Fruit fly (Drosophila melanogaster) whole organism, embryonic: ENCODE results near the gene Spec2.

Source experiments
- Atf3 ChIP-seq: fragments of 200-800 bp; sonication (Bioruptor generic); optimal IDR thresholded peaks from 3 replicates; lab custom pipeline; 2016; ENCODE audit warnings: missing biosample characterization, missing genetic modification characterization
- CG1024 ChIP-seq: fragments of 200-800 bp; sonication (Bioruptor generic); IDR thresholded peaks from 2 replicates; pipeline ENCODE4 v1.3.6; 2022; ENCODE audit warnings: missing biosample characterization, missing genetic modification characterization
- CG10979 ChIP-seq: fragments of 200-800 bp; sonication (Bioruptor generic); optimal IDR thresholded peaks from 2 replicates; lab custom pipeline; 2018; ENCODE audit warnings: missing biosample characterization, mild to moderate bottlenecking, missing genetic modification characterization, moderate library complexity
- CG11504 ChIP-seq: fragments of 200-800 bp; sonication (Bioruptor generic); optimal IDR thresholded peaks from 3 replicates; lab custom pipeline; 2019; ENCODE audit warnings: missing biosample characterization, mild to moderate bottlenecking, missing genetic modification characterization, moderate library complexity
- CG11696 ChIP-seq: fragments of 200-800 bp; sonication (Bioruptor generic); IDR thresholded peaks from 2 replicates; pipeline ENCODE4 v1.3.6; 2022; ENCODE audit warnings: missing biosample characterization, missing genetic modification characterization
- CG12104 ChIP-seq: fragments of 200-800 bp; sonication (Bioruptor generic); optimal IDR thresholded peaks from 3 replicates; lab custom pipeline; 2016; ENCODE audit warnings: missing biosample characterization, missing genetic modification characterization
- CG12659 ChIP-seq: fragments of 200-800 bp; sonication (Bioruptor generic); optimal IDR thresholded peaks from 3 replicates; lab custom pipeline; 2017; ENCODE audit warnings: mild to moderate bottlenecking, missing biosample characterization, missing genetic modification reagents, missing genetic modification characterization
- CG15269 ChIP-seq: fragments of 200-800 bp; sonication (Bioruptor generic); optimal IDR thresholded peaks from 2 replicates; lab custom pipeline; 2018; ENCODE audit warnings: missing biosample characterization, mild to moderate bottlenecking, missing genetic modification characterization, moderate library complexity
- CG1529 ChIP-seq: fragments of 200-800 bp; sonication (Bioruptor generic); optimal IDR thresholded peaks from 3 replicates; lab custom pipeline; 2018; ENCODE audit warnings: missing biosample characterization, missing genetic modification characterization
- CG17385 ChIP-seq: fragments of 200-800 bp; sonication (Bioruptor generic); optimal IDR thresholded peaks from 3 replicates; lab custom pipeline; 2018; ENCODE audit warnings: missing biosample characterization, mild to moderate bottlenecking, missing genetic modification characterization
- CG2202 ChIP-seq: fragments of 200-800 bp; sonication (Bioruptor generic); optimal IDR thresholded peaks from 2 replicates; lab custom pipeline; 2018; ENCODE audit warnings: missing biosample characterization, mild to moderate bottlenecking, missing genetic modification characterization
- CG3281 ChIP-seq: fragments of 200-800 bp; sonication (Bioruptor generic); optimal IDR thresholded peaks from 3 replicates; lab custom pipeline; 2017; ENCODE audit warnings: missing biosample characterization, mild to moderate bottlenecking, missing genetic modification characterization
- CG3995 ChIP-seq: fragments of 200-800 bp; sonication (Bioruptor generic); optimal IDR thresholded peaks from 3 replicates; lab custom pipeline; 2016; ENCODE audit warnings: missing biosample characterization, missing genetic modification characterization
- CG4360 ChIP-seq: fragments of 200-800 bp; sonication (Bioruptor generic); IDR thresholded peaks from 2 replicates; pipeline ENCODE4 v1.3.6; 2022; ENCODE audit warnings: missing biosample characterization, missing genetic modification characterization
- CG7839 ChIP-seq: fragments of 200-800 bp; sonication (Bioruptor generic); optimal IDR thresholded peaks from 3 replicates; lab custom pipeline; 2018; ENCODE audit warnings: missing biosample characterization, mild to moderate bottlenecking, missing genetic modification characterization, moderate library complexity
- CG9817 ChIP-seq: fragments of 200-800 bp; sonication (Bioruptor generic); optimal IDR thresholded peaks from 2 replicates; lab custom pipeline; 2018; ENCODE audit warnings: missing biosample characterization, mild to moderate bottlenecking, missing genetic modification characterization, moderate library complexity
- CG9932 ChIP-seq: fragments of 200-800 bp; sonication (Bioruptor generic); IDR thresholded peaks from 2 replicates; pipeline ENCODE4 v1.3.6; 2022; ENCODE audit warnings: missing biosample characterization, missing genetic modification characterization
- Dek ChIP-seq: fragments of 200-800 bp; sonication (Bioruptor generic); optimal IDR thresholded peaks from 3 replicates; lab custom pipeline; 2019; ENCODE audit warnings: missing biosample characterization, mild to moderate bottlenecking, missing genetic modification characterization, moderate library complexity
- Fer1 ChIP-seq: fragments of 200-800 bp; sonication (Bioruptor generic); optimal IDR thresholded peaks from 2 replicates; lab custom pipeline; 2017; ENCODE audit warnings: missing biosample characterization, mild to moderate bottlenecking, missing genetic modification characterization
- GATAe ChIP-seq: fragments of 200-800 bp; sonication (Bioruptor generic); conservative IDR thresholded peaks from 2 replicates; pipeline ENCODE4 v1.3.6; 2022; ENCODE audit warnings: missing biosample characterization, missing genetic modification characterization
- HLH54F ChIP-seq: fragments of 200-800 bp; sonication (Bioruptor generic); optimal IDR thresholded peaks from 3 replicates; lab custom pipeline; 2016; ENCODE audit warnings: missing biosample characterization, missing genetic modification characterization
- Hmr ChIP-seq: fragments of 200-800 bp; sonication (Bioruptor generic); optimal IDR thresholded peaks from 3 replicates; lab custom pipeline; 2017; ENCODE audit warnings: mild to moderate bottlenecking, missing biosample characterization, missing genetic modification reagents, missing genetic modification characterization
- Hr39 ChIP-seq: fragments of >200 bp; optimal IDR thresholded peaks from 2 replicates; lab custom pipeline; 2017
- Kr ChIP-seq: fragments of 200-800 bp; sonication (Bioruptor generic); optimal IDR thresholded peaks from 2 replicates; lab custom pipeline; 2017; ENCODE audit warnings: missing biosample characterization, mild to moderate bottlenecking, missing genetic modification characterization
- Lim3 ChIP-seq: fragments of 200-800 bp; sonication (Bioruptor generic); IDR thresholded peaks from 2 replicates; pipeline ENCODE4 v1.3.6; 2022; ENCODE audit warnings: missing biosample characterization, missing genetic modification characterization
- NFAT ChIP-seq: fragments of 200-800 bp; sonication (Bioruptor generic); IDR thresholded peaks from 2 replicates; pipeline ENCODE4 v1.3.6; 2022; ENCODE audit warnings: missing biosample characterization, missing genetic modification characterization
- Sox100B ChIP-seq: fragments of 200-800 bp; sonication (Bioruptor generic); optimal IDR thresholded peaks from 3 replicates; lab custom pipeline; 2018; ENCODE audit warnings: missing biosample characterization, mild to moderate bottlenecking, missing genetic modification characterization
- aop ChIP-seq: fragments of 200-800 bp; sonication (Bioruptor generic); IDR thresholded peaks from 2 replicates; pipeline ENCODE4 v1.3.6; 2022; ENCODE audit warnings: missing biosample characterization, missing genetic modification characterization
- bab2 ChIP-seq: fragments of 200-800 bp; sonication (Bioruptor generic); optimal IDR thresholded peaks from 2 replicates; lab custom pipeline; 2016; ENCODE audit warnings: missing biosample characterization, missing genetic modification characterization
- br ChIP-seq: fragments of >200 bp; optimal IDR thresholded peaks from 2 replicates; lab custom pipeline; 2017
- chn ChIP-seq: fragments of 200-800 bp; sonication (Bioruptor generic); optimal IDR thresholded peaks from 2 replicates; lab custom pipeline; 2016; ENCODE audit warnings: missing biosample characterization, missing genetic modification characterization
- danr ChIP-seq: fragments of 200-800 bp; sonication (Bioruptor generic); IDR thresholded peaks from 2 replicates; pipeline ENCODE4 v1.3.6; 2022; ENCODE audit warnings: missing biosample characterization, missing genetic modification characterization
- ewg ChIP-seq: fragments of 200-800 bp; sonication (Bioruptor generic); optimal IDR thresholded peaks from 3 replicates; lab custom pipeline; 2017; ENCODE audit warnings: mild to moderate bottlenecking, missing biosample characterization, missing genetic modification reagents, missing genetic modification characterization
- h ChIP-seq: fragments of >200 bp; optimal IDR thresholded peaks from 2 replicates; lab custom pipeline; 2017
- ind ChIP-seq: fragments of 200-800 bp; sonication (Bioruptor generic); optimal IDR thresholded peaks from 3 replicates; lab custom pipeline; 2016; ENCODE audit warnings: missing biosample characterization, missing genetic modification characterization
- jing ChIP-seq: fragments of 200-800 bp; sonication (Bioruptor generic); optimal IDR thresholded peaks from 2 replicates; lab custom pipeline; 2018; ENCODE audit warnings: missing biosample characterization, mild to moderate bottlenecking, missing genetic modification characterization
- lilli ChIP-seq: fragments of 200-800 bp; sonication (Bioruptor generic); optimal IDR thresholded peaks from 3 replicates; lab custom pipeline; 2016; ENCODE audit warnings: missing biosample characterization, missing genetic modification characterization
- lmd ChIP-seq: fragments of 200-800 bp; sonication (Bioruptor generic); IDR thresholded peaks from 2 replicates; pipeline ENCODE4 v1.3.6; 2022; ENCODE audit warnings: missing biosample characterization, missing genetic modification characterization
- lov ChIP-seq, 2 experiments: fragments of 200-800 bp in 1 of 2; fragments of >200 bp in 1 of 2; sonication (Bioruptor generic) in 1 of 2; IDR thresholded peaks in 1 of 2; optimal IDR thresholded peaks in 1 of 2; 2 replicates in 1 of 2; 3 replicates in 1 of 2; pipeline versions ENCODE4 v1.3.6 to Lab custom; 2017 to 2022; ENCODE audit warnings: missing biosample characterization in 1 of 2, missing genetic modification characterization in 1 of 2
- oc ChIP-seq: fragments of 200-800 bp; sonication (Bioruptor generic); optimal IDR thresholded peaks from 2 replicates; lab custom pipeline; 2018; ENCODE audit warnings: missing biosample characterization, mild to moderate bottlenecking, missing genetic modification characterization, moderate library complexity
- org-1 ChIP-seq: fragments of 200-800 bp; sonication (Bioruptor generic); optimal IDR thresholded peaks from 2 replicates; lab custom pipeline; 2017; ENCODE audit warnings: missing biosample characterization, missing genetic modification characterization
- pan ChIP-seq, 4 experiments: fragments of >200 bp in 3 of 4; fragments of 200-800 bp in 1 of 4; sonication (Bioruptor generic) in 1 of 4; optimal IDR thresholded peaks in 3 of 4; IDR thresholded peaks in 1 of 4; 2 replicates each; pipeline versions ENCODE4 v1.3.6 to Lab custom; 2017 to 2022; ENCODE audit warnings: missing biosample characterization in 2 of 4, missing genetic modification characterization in 2 of 4, mixed read lengths in 1 of 4
- pfk ChIP-seq: fragments of 200-800 bp; sonication (Bioruptor generic); optimal IDR thresholded peaks from 2 replicates; lab custom pipeline; 2018; ENCODE audit warnings: missing biosample characterization, mild to moderate bottlenecking, missing genetic modification characterization, moderate library complexity
- pzg ChIP-seq: fragments of 200-800 bp; sonication (Bioruptor generic); optimal IDR thresholded peaks from 3 replicates; lab custom pipeline; 2018; ENCODE audit warnings: missing biosample characterization, mild to moderate bottlenecking, missing genetic modification characterization, moderate library complexity
- ranshi ChIP-seq: fragments of 200-800 bp; sonication (Bioruptor generic); IDR thresholded peaks from 2 replicates; pipeline ENCODE4 v1.3.6; 2022; ENCODE audit warnings: missing biosample characterization, missing genetic modification characterization
- shn ChIP-seq: fragments of 200-800 bp; sonication (Bioruptor generic); optimal IDR thresholded peaks from 3 replicates; lab custom pipeline; 2016; ENCODE audit warnings: missing biosample characterization, missing genetic modification characterization
- sima ChIP-seq: fragments of 200-800 bp; sonication (Bioruptor generic); optimal IDR thresholded peaks from 2 replicates; lab custom pipeline; 2016; ENCODE audit warnings: missing biosample characterization, missing genetic modification characterization
- tna ChIP-seq: fragments of 200-800 bp; sonication (Bioruptor generic); IDR thresholded peaks from 2 replicates; pipeline ENCODE4 v1.3.6; 2022; ENCODE audit warnings: missing biosample characterization, missing genetic modification characterization; ENCODE audit not compliant: partially characterized antibody
- trem ChIP-seq: fragments of 200-800 bp; optimal IDR thresholded peaks from 3 replicates; lab custom pipeline; 2019; ENCODE audit warnings: missing biosample characterization, mild to moderate bottlenecking, missing genetic modification characterization, moderate library complexity
- vvl ChIP-seq: fragments of 200-800 bp; sonication (Bioruptor generic); IDR thresholded peaks from 2 replicates; pipeline ENCODE4 v1.3.6; 2022; ENCODE audit warnings: missing biosample characterization, missing genetic modification characterization
- zf30C ChIP-seq: fragments of 200-800 bp; sonication (Bioruptor generic); optimal IDR thresholded peaks from 3 replicates; lab custom pipeline; 2018; ENCODE audit warnings: missing biosample characterization, mild to moderate bottlenecking, missing genetic modification characterization

Spec2 gene

dm6 chr3R:5606477-5606876 lies 17.4 kb downstream of the Spec2 start, which contains the start of gene asl (continued):
- no peak for TF ChIP-seq CG4360 (GFP tag; lab: Robert Waterston, UW)
- TF ChIP-seq danr: no peak
- 0 out of 2 replicates have a peak, but pooled peaks have one; percentile 26 for TF ChIP-seq CG11696
- peak; percentile 25 for TF ChIP-seq shn (GFP tag; lab: Kevin White, UChicago)
- TF ChIP-seq tna (GFP tag; lab: Robert Waterston, UW): no peak
- TF ChIP-seq trem (tag; lab: Kevin White, UChicago): peak; percentile 82
- TF ChIP-seq jing (GFP tag; lab: Kevin White, UChicago): no peak
- peak; percentile 77 for TF ChIP-seq CG9817 (tag; lab: Kevin White, UChicago)
- TF ChIP-seq oc (tag; lab: Kevin White, UChicago): no peak
- peak; percentile 68 for TF ChIP-seq Fer1
- TF ChIP-seq Hr39: no peak
- no peak for TF ChIP-seq CG15269 (tag; lab: Kevin White, UChicago)
- no peak for TF ChIP-seq ind (GFP tag; lab: Kevin White, UChicago)
- TF ChIP-seq NFAT (GFP tag; lab: Robert Waterston, UW): no peak
- TF ChIP-seq Dek: peak; percentile 7
- TF ChIP-seq CG1529: no peak
- TF ChIP-seq CG12104 (GFP tag; lab: Kevin White, UChicago): peak; percentile 40
- peak; percentile 56 for TF ChIP-seq CG9932 (GFP tag; lab: Robert Waterston, UW)
- TF ChIP-seq ewg: peak; percentile 99
- TF ChIP-seq Hmr (GFP tag; lab: Kevin White, UChicago): no peak
- TF ChIP-seq CG11504 (tag; lab: Kevin White, UChicago): no peak
- TF ChIP-seq ranshi: 0 out of 2 replicates have a peak, but pooled peaks have one; percentile 15
- no peak for TF ChIP-seq pan (optimal IDR thresholded peaks at IDR 0.05; lab: Kevin White, UChicago)
- TF ChIP-seq pan (GFP tag; optimal IDR thresholded peaks at IDR 0.05 in 1 of 2, IDR thresholded peaks at IDR 0.05 in 1 of 2): peak in 1 of 2 experiments; percentile 47
- TF ChIP-seq lov (optimal IDR thresholded peaks at IDR 0.05; lab: Kevin White, UChicago): no peak
- 0 out of 3 replicates have a peak, but pooled peaks have one; percentile 50 for TF ChIP-seq lov (GFP tag; IDR thresholded peaks at IDR 0.05; lab: Robert Waterston, UW)
- TF ChIP-seq Sox100B (GFP tag; lab: Kevin White, UChicago): no peak
- TF ChIP-seq CG10979 (tag; lab: Kevin White, UChicago): peak; percentile 58
- peak; percentile 76 for TF ChIP-seq lilli (GFP tag; lab: Kevin White, UChicago)
- no peak for TF ChIP-seq Kr
- TF ChIP-seq vvl: peak; percentile 69
- no peak for TF ChIP-seq GATAe (GFP tag; lab: Robert Waterston, UW)
- TF ChIP-seq Atf3 (GFP tag; lab: Kevin White, UChicago): no peak
- no peak for TF ChIP-seq Lim3 (GFP tag; lab: Robert Waterston, UW)
- no peak for TF ChIP-seq h (lab: Kevin White, UChicago)
- peak; percentile 99 for TF ChIP-seq CG17385 (GFP tag; lab: Kevin White, UChicago)
- TF ChIP-seq aop (GFP tag; lab: Robert Waterston, UW): no peak
- no peak for TF ChIP-seq org-1 (GFP tag; lab: Kevin White, UChicago)
- TF ChIP-seq pfk (GFP tag; lab: Kevin White, UChicago): no peak
- peak; percentile 61 for TF ChIP-seq CG3281 (GFP tag; lab: Kevin White, UChicago)
- peak; percentile 60 for TF ChIP-seq HLH54F (GFP tag; lab: Kevin White, UChicago)
- TF ChIP-seq CG1024 (GFP tag; lab: Robert Waterston, UW): peak; percentile 37; the same call in 1 of the 2 replicates
- peak; percentile 10 for TF ChIP-seq zf30C (GFP tag; lab: Kevin White, UChicago)
- TF ChIP-seq CG3995 (GFP tag; lab: Kevin White, UChicago): peak; percentile 53
- TF ChIP-seq bab2 (GFP tag; lab: Kevin White, UChicago): peak; percentile 36
- TF ChIP-seq chn (GFP tag; lab: Kevin White, UChicago): peak; percentile 76
- TF ChIP-seq pzg (GFP tag; lab: Kevin White, UChicago): peak; percentile 85
- TF ChIP-seq sima (GFP tag; lab: Kevin White, UChicago): no peak
- peak; percentile 67 for TF ChIP-seq lmd
- no peak for TF ChIP-seq CG7839 (tag; lab: Kevin White, UChicago)
- TF ChIP-seq CG12659 (GFP tag; lab: Kevin White, UChicago): peak; percentile 88
- TF ChIP-seq CG2202 (tag; lab: Kevin White, UChicago): peak; percentile 48
- no peak for TF ChIP-seq br (lab: Kevin White, UChicago)
